Fruit fly (Drosophila melanogaster) whole organism, embryonic: Measurements from ENCODE around the gene ghi.

Experiments used
- Atf3 ChIP-seq: fragments of 200-800 bp; sonication (Bioruptor generic); optimal IDR thresholded peaks from 3 replicates; lab custom pipeline; 2016; ENCODE audit warnings: missing biosample characterization, missing genetic modification characterization
- B-H2 ChIP-seq: fragments of 200-800 bp; sonication (Bioruptor generic); optimal IDR thresholded peaks from 2 replicates; lab custom pipeline; 2018; ENCODE audit warnings: missing biosample characterization, mild to moderate bottlenecking, missing genetic modification characterization
- CG11247 ChIP-seq: fragments of 200-800 bp; sonication (Bioruptor generic); IDR thresholded peaks from 2 replicates; pipeline ENCODE4 v1.3.6; 2022; ENCODE audit warnings: missing biosample characterization, missing genetic modification characterization
- CG1233 ChIP-seq: fragments of 200-800 bp; sonication (Bioruptor generic); optimal IDR thresholded peaks from 4 replicates; lab custom pipeline; 2018; ENCODE audit warnings: missing biosample characterization, mild to moderate bottlenecking, missing genetic modification characterization
- CG17802 ChIP-seq: fragments of 200-800 bp; sonication (Bioruptor generic); optimal IDR thresholded peaks from 2 replicates; lab custom pipeline; 2018; ENCODE audit warnings: missing biosample characterization, mild to moderate bottlenecking, missing genetic modification characterization, moderate library complexity
- CG18011 ChIP-seq: fragments of 200-800 bp; sonication (Bioruptor generic); optimal IDR thresholded peaks from 2 replicates; lab custom pipeline; 2017; ENCODE audit warnings: missing biosample characterization, missing genetic modification characterization, mild to moderate bottlenecking, moderate library complexity, missing genotype
- CG18619 ChIP-seq: fragments of 200-800 bp; sonication (Bioruptor generic); optimal IDR thresholded peaks from 3 replicates; lab custom pipeline; 2017; ENCODE audit warnings: missing biosample characterization, mild to moderate bottlenecking, missing genetic modification characterization
- CG2116 ChIP-seq: fragments of 200-800 bp; sonication (Bioruptor generic); optimal IDR thresholded peaks from 3 replicates; lab custom pipeline; 2018; ENCODE audit warnings: missing biosample characterization, mild to moderate bottlenecking, missing genetic modification characterization
- CG2129 ChIP-seq: fragments of 200-800 bp; sonication (Bioruptor generic); IDR thresholded peaks from 2 replicates; pipeline ENCODE4 v1.3.6; 2022; ENCODE audit warnings: missing biosample characterization, missing genetic modification characterization; ENCODE audit not compliant: partially characterized antibody
- CG2678 ChIP-seq: fragments of 200-800 bp; sonication (Bioruptor generic); optimal IDR thresholded peaks from 3 replicates; lab custom pipeline; 2019; ENCODE audit warnings: missing biosample characterization, mild to moderate bottlenecking, missing genetic modification characterization, moderate library complexity
- CG2712 ChIP-seq: fragments of 200-800 bp; optimal IDR thresholded peaks from 3 replicates; lab custom pipeline; 2019; ENCODE audit warnings: missing biosample characterization, mild to moderate bottlenecking, missing genetic modification characterization, moderate library complexity
- CG2875 ChIP-seq: fragments of 200-800 bp; sonication (Bioruptor generic); optimal IDR thresholded peaks from 2 replicates; lab custom pipeline; 2017; ENCODE audit warnings: missing biosample characterization, mild to moderate bottlenecking, missing genetic modification characterization, missing genetic modification reagents
- CG43689 ChIP-seq: fragments of 200-800 bp; sonication (Bioruptor generic); IDR thresholded peaks from 2 replicates; pipeline ENCODE4 v1.3.6; 2022; ENCODE audit warnings: missing biosample characterization, missing genetic modification characterization
- CG6272 ChIP-seq: fragments of 200-800 bp; sonication (Bioruptor generic); IDR thresholded peaks from 2 replicates; pipeline ENCODE4 v1.3.6; 2022; ENCODE audit warnings: missing biosample characterization, missing genetic modification characterization
- CG6791 ChIP-seq: fragments of 200-800 bp; sonication (Bioruptor generic); IDR thresholded peaks from 3 replicates; pipeline ENCODE4 v1.3.6; 2022; ENCODE audit warnings: missing biosample characterization, missing genetic modification characterization; ENCODE audit not compliant: partially characterized antibody
- CG8089 ChIP-seq: fragments of 200-800 bp; sonication (Bioruptor generic); optimal IDR thresholded peaks from 3 replicates; lab custom pipeline; 2016; ENCODE audit warnings: missing biosample characterization, missing genetic modification characterization
- CG8944 ChIP-seq: fragments of 200-800 bp; sonication (Bioruptor generic); optimal IDR thresholded peaks from 3 replicates; lab custom pipeline; 2016; ENCODE audit warnings: missing biosample characterization, missing genetic modification characterization
- CG9727 ChIP-seq: fragments of 200-800 bp; sonication (Bioruptor generic); optimal IDR thresholded peaks from 3 replicates; lab custom pipeline; 2017; ENCODE audit warnings: missing biosample characterization, mild to moderate bottlenecking, missing genetic modification characterization
- CG9797 ChIP-seq: fragments of 200-800 bp; sonication (Bioruptor generic); optimal IDR thresholded peaks from 3 replicates; lab custom pipeline; 2018; ENCODE audit warnings: missing biosample characterization, mild to moderate bottlenecking, missing genetic modification characterization
- CG9932 ChIP-seq: fragments of 200-800 bp; sonication (Bioruptor generic); IDR thresholded peaks from 2 replicates; pipeline ENCODE4 v1.3.6; 2022; ENCODE audit warnings: missing biosample characterization, missing genetic modification characterization
- Dll ChIP-seq: fragments of 200-800 bp; sonication (Bioruptor generic); IDR thresholded peaks from 4 replicates; pipeline ENCODE4 v1.3.6; 2022; ENCODE audit warnings: missing biosample characterization, missing genetic modification characterization; ENCODE audit not compliant: partially characterized antibody
- Dp ChIP-seq: fragments of 200-800 bp; sonication (Bioruptor generic); optimal IDR thresholded peaks from 2 replicates; lab custom pipeline; 2018; ENCODE audit warnings: missing biosample characterization, mild to moderate bottlenecking, missing genetic modification characterization, moderate library complexity
- H2.0 ChIP-seq: fragments of 200-800 bp; sonication (Bioruptor generic); IDR thresholded peaks from 2 replicates; pipeline ENCODE4 v1.3.6; 2022; ENCODE audit warnings: missing biosample characterization, missing genetic modification characterization
- Hmr ChIP-seq: fragments of 200-800 bp; sonication (Bioruptor generic); optimal IDR thresholded peaks from 3 replicates; lab custom pipeline; 2017; ENCODE audit warnings: mild to moderate bottlenecking, missing biosample characterization, missing genetic modification reagents, missing genetic modification characterization
- NC2α ChIP-seq: fragments of 200-800 bp; sonication (Bioruptor generic); optimal IDR thresholded peaks from 2 replicates; lab custom pipeline; 2016; ENCODE audit warnings: missing biosample characterization, missing genetic modification characterization
- NC2β ChIP-seq: fragments of 200-800 bp; sonication (Bioruptor generic); optimal IDR thresholded peaks from 2 replicates; lab custom pipeline; 2016; ENCODE audit warnings: missing biosample characterization, missing genetic modification characterization
- Optix ChIP-seq: fragments of 200-800 bp; sonication (Bioruptor generic); IDR thresholded peaks from 3 replicates; pipeline ENCODE4 v1.3.6; 2022; ENCODE audit warnings: missing biosample characterization, missing genetic modification characterization
- Six4 ChIP-seq: fragments of 200-800 bp; sonication (Bioruptor generic); optimal IDR thresholded peaks from 2 replicates; lab custom pipeline; 2016; ENCODE audit warnings: missing biosample characterization, missing genetic modification characterization
- Sox102F ChIP-seq: fragments of 200-800 bp; sonication (Bioruptor generic); optimal IDR thresholded peaks from 2 replicates; lab custom pipeline; 2018; ENCODE audit warnings: missing biosample characterization, mild to moderate bottlenecking, missing genetic modification characterization, moderate library complexity
- Taf1 ChIP-seq: fragments of 200-800 bp; sonication (Bioruptor generic); IDR thresholded peaks from 2 replicates; pipeline ENCODE4 v1.3.6; 2022; ENCODE audit warnings: missing biosample characterization, missing genetic modification characterization
- btn ChIP-seq: fragments of 200-800 bp; sonication (Bioruptor generic); optimal IDR thresholded peaks from 2 replicates; lab custom pipeline; 2016; ENCODE audit warnings: missing biosample characterization, missing genetic modification characterization
- dati ChIP-seq: fragments of 200-800 bp; sonication (Bioruptor generic); IDR thresholded peaks from 2 replicates; pipeline ENCODE4 v1.3.6; 2022; ENCODE audit warnings: missing biosample characterization, missing genetic modification characterization
- dimm ChIP-seq: fragments of 200-800 bp; sonication (Bioruptor generic); IDR thresholded peaks from 2 replicates; pipeline ENCODE4 v1.3.6; 2022; ENCODE audit warnings: missing biosample characterization, missing genetic modification characterization
- fd64A ChIP-seq: fragments of 200-800 bp; sonication (Bioruptor generic); optimal IDR thresholded peaks from 3 replicates; lab custom pipeline; 2018; ENCODE audit warnings: missing biosample characterization, mild to moderate bottlenecking, missing genetic modification characterization
- fu2 ChIP-seq: fragments of 200-800 bp; sonication (Bioruptor generic); optimal IDR thresholded peaks from 2 replicates; lab custom pipeline; 2016; ENCODE audit warnings: missing biosample characterization, missing genetic modification characterization
- gsb ChIP-seq: fragments of 200-800 bp; sonication (Bioruptor generic); IDR thresholded peaks from 2 replicates; pipeline ENCODE4 v1.3.6; 2022; ENCODE audit warnings: missing biosample characterization, missing genetic modification characterization
- gsb-n ChIP-seq: fragments of 200-800 bp; sonication (Bioruptor generic); optimal IDR thresholded peaks from 3 replicates; lab custom pipeline; 2018; ENCODE audit warnings: missing biosample characterization, mild to moderate bottlenecking, missing genetic modification characterization
- kah ChIP-seq: fragments of 200-800 bp; sonication (Bioruptor generic); optimal IDR thresholded peaks from 2 replicates; lab custom pipeline; 2018; ENCODE audit warnings: missing biosample characterization, mild to moderate bottlenecking, missing genetic modification characterization
- luna ChIP-seq: fragments of 200-800 bp; sonication (Bioruptor generic); optimal IDR thresholded peaks from 2 replicates; lab custom pipeline; 2016; ENCODE audit warnings: missing biosample characterization, missing genetic modification characterization
- pfk ChIP-seq: fragments of 200-800 bp; sonication (Bioruptor generic); optimal IDR thresholded peaks from 2 replicates; lab custom pipeline; 2018; ENCODE audit warnings: missing biosample characterization, mild to moderate bottlenecking, missing genetic modification characterization, moderate library complexity
- pita ChIP-seq: fragments of 200-800 bp; sonication (Bioruptor generic); optimal IDR thresholded peaks from 2 replicates; lab custom pipeline; 2017; ENCODE audit warnings: missing biosample characterization, mild to moderate bottlenecking, missing genetic modification characterization
- pnt ChIP-seq: fragments of 200-800 bp; sonication (Bioruptor generic); optimal IDR thresholded peaks from 3 replicates; lab custom pipeline; 2016; ENCODE audit warnings: missing biosample characterization, missing genetic modification characterization
- schlank ChIP-seq: fragments of 200-800 bp; sonication (Bioruptor generic); optimal IDR thresholded peaks from 2 replicates; lab custom pipeline; 2018; ENCODE audit warnings: missing biosample characterization, mild to moderate bottlenecking, missing genetic modification characterization
- slou ChIP-seq: fragments of 200-800 bp; sonication (Bioruptor generic); optimal IDR thresholded peaks from 3 replicates; lab custom pipeline; 2016; ENCODE audit warnings: missing biosample characterization, missing genetic modification characterization
- ssp ChIP-seq: fragments of 200-800 bp; sonication (Bioruptor generic); IDR thresholded peaks from 2 replicates; pipeline ENCODE4 v1.3.6; 2022; ENCODE audit warnings: missing biosample characterization, missing genetic modification characterization
- tna ChIP-seq: fragments of 200-800 bp; sonication (Bioruptor generic); IDR thresholded peaks from 2 replicates; pipeline ENCODE4 v1.3.6; 2022; ENCODE audit warnings: missing biosample characterization, missing genetic modification characterization; ENCODE audit not compliant: partially characterized antibody
- trh ChIP-seq: fragments of 200-800 bp; sonication (Bioruptor generic); optimal IDR thresholded peaks from 2 replicates; lab custom pipeline; 2016; ENCODE audit warnings: missing biosample characterization, missing genetic modification characterization
- twi ChIP-seq: fragments of 200-800 bp; optimal IDR thresholded peaks from 2 replicates; lab custom pipeline; 2019; ENCODE audit warnings: missing biosample characterization, mild to moderate bottlenecking, missing genetic modification characterization, moderate library complexity
- vfl ChIP-seq: fragments of 200-800 bp; sonication (Bioruptor generic); optimal IDR thresholded peaks from 2 replicates; lab custom pipeline; 2016; ENCODE audit warnings: missing biosample characterization, missing genetic modification characterization
- zen ChIP-seq: fragments of 200-800 bp; sonication (Bioruptor generic); optimal IDR thresholded peaks from 3 replicates; lab custom pipeline; 2018; ENCODE audit warnings: missing biosample characterization, mild to moderate bottlenecking, missing genetic modification characterization, moderate library complexity

The ghi gene

dm6 chr3L:9462247-9462769, 10.6 kb downstream of the ghi start (continued):
- TF ChIP-seq CG9727 (GFP tag; lab: Kevin White, UChicago) (peak; percentile 92), ssp (GFP tag; lab: Robert Waterston, UW) (0 out of 2 replicates have a peak, but pooled peaks have one; percentile 6), CG8089 (GFP tag; lab: Kevin White, UChicago) (peak; percentile 29), zen (tag; lab: Kevin White, UChicago) (peak; percentile 70), Six4 (GFP tag; lab: Kevin White, UChicago) (peak; percentile 86), pnt (GFP tag; lab: Kevin White, UChicago) (peak; percentile 64), fu2 (GFP tag; lab: Kevin White, UChicago) (peak; percentile 18), CG11247 (GFP tag; lab: Robert Waterston, UW) (no peak), CG2678 (tag; lab: Kevin White, UChicago) (peak; percentile 96), CG2875 (GFP tag; lab: Kevin White, UChicago) (peak; percentile 89), CG6272 (GFP tag; lab: Robert Waterston, UW) (no peak), schlank (peak; percentile 72), CG2116 (GFP tag; lab: Kevin White, UChicago) (peak; percentile 52), NC2α (GFP tag; lab: Kevin White, UChicago) (peak; percentile 68), CG2129 (GFP tag; lab: Robert Waterston, UW) (no peak), B-H2 (peak; percentile 57), tna (GFP tag; lab: Robert Waterston, UW) (no peak), H2.0 (GFP tag; lab: Robert Waterston, UW) (peak; percentile 65), CG17802 (tag; lab: Kevin White, UChicago) (peak; percentile 42), CG43689 (no peak), luna (GFP tag; lab: Kevin White, UChicago) (peak; percentile 36), CG8944 (GFP tag; lab: Kevin White, UChicago) (peak; percentile 51), CG9932 (GFP tag; lab: Robert Waterston, UW) (peak; percentile 45), btn (peak; percentile 39), Optix (no peak), Hmr (GFP tag; lab: Kevin White, UChicago) (peak; percentile 92), twi (peak; percentile 68), trh (peak; percentile 58), Dll (peak; percentile 32; the same call in 1 of the 4 replicates), dimm (GFP tag; lab: Robert Waterston, UW) (no peak), CG1233 (GFP tag; lab: Kevin White, UChicago) (peak; percentile 77), pfk (GFP tag; lab: Kevin White, UChicago) (no peak), NC2β (peak; percentile 67), pita (GFP tag; lab: Kevin White, UChicago) (no peak), fd64A (GFP tag; lab: Kevin White, UChicago) (peak; percentile 62), kah (GFP tag; lab: Kevin White, UChicago) (peak; percentile 42), CG6791 (GFP tag; lab: Robert Waterston, UW) (peak; percentile 38; the same call in 1 of the 3 replicates), Dp (GFP tag; lab: Kevin White, UChicago) (no peak), CG2712 (tag; lab: Kevin White, UChicago) (peak; percentile 96), CG9797 (GFP tag; lab: Kevin White, UChicago) (peak; percentile 4), Taf1 (GFP tag; lab: Robert Waterston, UW) (no peak), vfl (peak; percentile 35), gsb (GFP tag; lab: Robert Waterston, UW) (no peak), Atf3 (GFP tag; lab: Kevin White, UChicago) (peak; percentile 19), slou (GFP tag; lab: Kevin White, UChicago) (no peak), gsb-n (tag; lab: Kevin White, UChicago) (peak; percentile 91), CG18011 (peak; percentile 52), Sox102F (GFP tag; lab: Kevin White, UChicago) (peak; percentile 88), dati (GFP tag; lab: Robert Waterston, UW) (no peak; the same call in 1 of the 2 replicates), CG18619 (GFP tag; lab: Kevin White, UChicago) (peak; percentile 84)
